Fruit fly (Drosophila melanogaster) whole organism, wandering third instar larva: ENCODE measurements around the gene Saysd1.

Experiments used
- Hnf4 ChIP-seq: fragments of 200-800 bp; sonication (Bioruptor generic); optimal IDR thresholded peaks from 2 replicates; lab custom pipeline; 2016; ENCODE audit warnings: missing biosample characterization, mild to moderate bottlenecking, missing genetic modification characterization
- Hr78 ChIP-seq: fragments of >200 bp; optimal IDR thresholded peaks from 2 replicates; lab custom pipeline; 2017; ENCODE audit warnings: missing biosample characterization, missing genetic modification characterization
- psq ChIP-seq: fragments of 200-800 bp; sonication (Bioruptor generic); optimal IDR thresholded peaks from 3 replicates; lab custom pipeline; 2017; ENCODE audit warnings: missing biosample characterization, mild to moderate bottlenecking, missing genetic modification characterization, moderate library complexity

dm6 chr3R:25176517-25176916, 38.5 kb downstream of the Saysd1 start:
- TF ChIP-seq Hnf4 (GFP tag; lab: Kevin White, UChicago) (no peak), psq (GFP tag; lab: Kevin White, UChicago) (no peak), Hr78 (GFP tag; lab: Kevin White, UChicago) (no peak)
